Worm (Caenorhabditis elegans): ENCODE measurements around the gene miz-1.

- no peak for TF ChIP-seq aly-2 (tag; optimal IDR thresholded peaks at IDR 0.05)
- TF ChIP-seq skn-1 (tag; optimal IDR thresholded peaks at IDR 0.05), result no peak
- TF ChIP-seq lsy-12 (tag; optimal IDR thresholded peaks at IDR 0.05), result no peak
- no peak for TF ChIP-seq ama-1 (optimal IDR thresholded peaks at IDR 0.05)
- TF ChIP-seq ceh-9 (tag; optimal IDR thresholded peaks at IDR 0.05), result no peak
- TF ChIP-seq nhr-43 (tag; optimal IDR thresholded peaks at IDR 0.05; ENCODE audit: poor library complexity, severe bottlenecking), result no peak
- TF ChIP-seq unc-39 (tag; optimal IDR thresholded peaks at IDR 0.05), result no peak
- TF ChIP-seq eor-1 (tag; optimal IDR thresholded peaks at IDR 0.05), result no peak
- no peak for TF ChIP-seq nhr-76 (tag; optimal IDR thresholded peaks at IDR 0.05)
- TF ChIP-seq fkh-10 (GFP tag; optimal IDR thresholded peaks at IDR 0.05), result no peak
- peak; percentile 2 for TF ChIP-seq pqm-1 (tag; optimal IDR thresholded peaks at IDR 0.05)
- TF ChIP-seq ZK546.5 (tag; optimal IDR thresholded peaks at IDR 0.05), result no peak
Observed at ce11 chrIV:10820114-10820513, 7.9 kb downstream of the miz-1 start.
